Fruit fly (Drosophila melanogaster) whole organism, pupa: ENCODE results near the gene CG13607.

Source experiments
- CG10348 ChIP-seq: fragments of 200-800 bp; sonication (Bioruptor generic); IDR thresholded peaks from 2 replicates; pipeline ENCODE4 v1.3.6; 2022; ENCODE audit warnings: missing biosample characterization, missing genetic modification characterization
- CG12605 ChIP-seq: fragments of 200-800 bp; sonication (Bioruptor generic); IDR thresholded peaks from 2 replicates; pipeline ENCODE4 v1.3.6; 2022; ENCODE audit warnings: missing biosample characterization, missing genetic modification characterization
- CG13204 ChIP-seq: fragments of 200-800 bp; sonication (Bioruptor generic); optimal IDR thresholded peaks from 2 replicates; lab custom pipeline; 2018; ENCODE audit warnings: missing biosample characterization, mild to moderate bottlenecking, missing genetic modification characterization, moderate library complexity
- CG14655 ChIP-seq: fragments of 200-800 bp; sonication (Bioruptor generic); optimal IDR thresholded peaks from 3 replicates; lab custom pipeline; 2017; ENCODE audit warnings: mild to moderate bottlenecking, missing biosample characterization, missing genetic modification reagents, missing genetic modification characterization
- CG15710 ChIP-seq: fragments of 200-800 bp; sonication (Bioruptor generic); optimal IDR thresholded peaks from 2 replicates; lab custom pipeline; 2018; ENCODE audit warnings: missing biosample characterization, mild to moderate bottlenecking, missing genetic modification characterization, moderate library complexity
- CG17806 ChIP-seq: fragments of 200-800 bp; sonication (Bioruptor generic); optimal IDR thresholded peaks from 2 replicates; lab custom pipeline; 2018; ENCODE audit warnings: missing biosample characterization, mild to moderate bottlenecking, missing genetic modification characterization, moderate library complexity
- CG32121 ChIP-seq: fragments of 200-800 bp; sonication (Bioruptor generic); IDR thresholded peaks from 2 replicates; pipeline ENCODE4 v1.3.6; 2022; ENCODE audit warnings: missing biosample characterization, missing genetic modification characterization
- CG34367 ChIP-seq: fragments of 200-800 bp; sonication (Bioruptor generic); optimal IDR thresholded peaks from 2 replicates; lab custom pipeline; 2018; ENCODE audit warnings: missing biosample characterization, mild to moderate bottlenecking, missing genetic modification characterization
- CG4496 ChIP-seq: fragments of 200-800 bp; sonication (Bioruptor generic); IDR thresholded peaks from 3 replicates; pipeline ENCODE4 v1.3.6; 2022; ENCODE audit warnings: missing biosample characterization, missing genetic modification characterization
- CG8159 ChIP-seq: fragments of 200-800 bp; sonication (Bioruptor generic); optimal IDR thresholded peaks from 3 replicates; lab custom pipeline; 2018; ENCODE audit warnings: missing biosample characterization, mild to moderate bottlenecking, missing genetic modification characterization, moderate library complexity
- CG8301 ChIP-seq: fragments of 200-800 bp; sonication (Bioruptor generic); optimal IDR thresholded peaks from 2 replicates; lab custom pipeline; 2018; ENCODE audit warnings: missing biosample characterization, mild to moderate bottlenecking, missing genetic modification characterization
- CG9948 ChIP-seq: fragments of 200-800 bp; sonication (Bioruptor generic); optimal IDR thresholded peaks from 2 replicates; lab custom pipeline; 2018; ENCODE audit warnings: missing biosample characterization, mild to moderate bottlenecking, missing genetic modification characterization, moderate library complexity
- D1 ChIP-seq: fragments of 200-800 bp; sonication (Bioruptor generic); optimal IDR thresholded peaks from 2 replicates; lab custom pipeline; 2018; ENCODE audit warnings: missing biosample characterization, mild to moderate bottlenecking, missing genetic modification characterization, moderate library complexity
- EcR ChIP-seq: fragments of 200-800 bp; sonication (Bioruptor generic); optimal IDR thresholded peaks from 3 replicates; lab custom pipeline; 2019; ENCODE audit warnings: missing biosample characterization, missing genetic modification characterization, mild to moderate bottlenecking, moderate library complexity, missing genetic modification reagents
- Ets98B ChIP-seq: fragments of 200-800 bp; sonication (Bioruptor generic); IDR thresholded peaks from 2 replicates; pipeline ENCODE4 v1.3.6; 2022; ENCODE audit warnings: missing biosample characterization, missing genetic modification characterization
- Pif1A ChIP-seq: fragments of 200-800 bp; sonication (Bioruptor generic); optimal IDR thresholded peaks from 3 replicates; lab custom pipeline; 2016; ENCODE audit warnings: missing biosample characterization, missing genetic modification characterization
- Pif1B ChIP-seq: fragments of 200-800 bp; sonication (Bioruptor generic); optimal IDR thresholded peaks from 3 replicates; lab custom pipeline; 2016; ENCODE audit warnings: missing biosample characterization, missing genetic modification characterization
- Snoo ChIP-seq: fragments of 200-800 bp; sonication (Bioruptor generic); optimal IDR thresholded peaks from 3 replicates; lab custom pipeline; 2017; ENCODE audit warnings: missing biosample characterization, mild to moderate bottlenecking, missing genetic modification characterization, inconsistent platforms
- fd96Ca ChIP-seq: fragments of 200-800 bp; sonication (Bioruptor generic); IDR thresholded peaks from 3 replicates; pipeline ENCODE4 v1.3.6; 2022; ENCODE audit warnings: missing biosample characterization, missing genetic modification characterization
- gl ChIP-seq: fragments of 200-800 bp; sonication (Bioruptor generic); optimal IDR thresholded peaks from 2 replicates; lab custom pipeline; 2018; ENCODE audit warnings: missing biosample characterization, mild to moderate bottlenecking, missing genetic modification characterization
- rn ChIP-seq: fragments of 200-800 bp; sonication (Bioruptor generic); IDR thresholded peaks from 2 replicates; pipeline ENCODE4 v1.3.6; 2022; ENCODE audit warnings: missing biosample characterization, missing genetic modification characterization

The CG13607 gene

dm6 chr3R:24106879-24107441 is 9.2 kb downstream of the CG13607 start, which contains the start of gene CG10694:
Gene CG10694, plus strand, starts transcription at chr3R:24107391.
- TF ChIP-seq Pif1A = no peak
- no peak for TF ChIP-seq gl
- no peak for TF ChIP-seq CG17806 (tag; lab: Kevin White, UChicago)
- TF ChIP-seq EcR (GFP tag; lab: Kevin White, UChicago) = no peak
- TF ChIP-seq Ets98B (GFP tag; lab: Robert Waterston, UW) = no peak
- no peak for TF ChIP-seq CG14655 (GFP tag; lab: Kevin White, UChicago)
- TF ChIP-seq CG8301 (tag; lab: Kevin White, UChicago) = no peak
- TF ChIP-seq D1 (tag; lab: Kevin White, UChicago) = no peak
- TF ChIP-seq CG4496 = no peak
- TF ChIP-seq CG10348 (GFP tag; lab: Robert Waterston, UW) = no peak
- TF ChIP-seq Pif1B (GFP tag; lab: Kevin White, UChicago) = no peak
- no peak for TF ChIP-seq CG8159 (tag; lab: Kevin White, UChicago)

DNA sequence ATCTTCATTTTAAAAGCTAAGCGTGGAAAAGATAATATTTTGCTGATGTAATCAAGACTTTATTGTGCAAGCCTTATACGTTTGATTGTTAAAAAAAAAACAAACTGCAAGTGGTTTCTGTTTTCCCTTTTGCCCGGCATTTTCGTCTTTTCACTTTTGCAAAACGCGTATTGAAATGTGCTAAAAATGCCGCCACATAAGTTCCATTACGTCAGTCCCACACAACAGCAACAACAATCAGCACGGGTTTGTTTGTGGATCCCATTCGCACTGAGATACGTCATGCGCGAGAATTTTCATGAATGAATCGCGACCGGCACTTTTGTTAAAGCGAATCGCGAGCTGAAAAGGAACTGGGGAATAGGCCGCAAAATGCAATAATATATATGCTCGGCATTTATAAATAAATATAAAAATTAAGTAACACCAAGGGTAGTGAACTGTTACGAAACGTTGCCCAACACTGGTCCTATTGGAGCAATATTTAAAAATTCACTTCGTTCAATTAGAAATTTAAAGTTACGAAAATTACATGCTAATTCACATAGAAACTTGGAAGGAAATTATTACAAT is 10.0 kb downstream of the CG13607 start:
- peak; percentile 46 for TF ChIP-seq CG8301 (tag; lab: Kevin White, UChicago)
- TF ChIP-seq gl = no peak
- TF ChIP-seq EcR (GFP tag; lab: Kevin White, UChicago) = peak; percentile 94
- TF ChIP-seq CG4496 = no peak
- peak; percentile 10 for TF ChIP-seq CG8159 (tag; lab: Kevin White, UChicago)
- TF ChIP-seq CG17806 (tag; lab: Kevin White, UChicago) = peak; percentile 41
- TF ChIP-seq CG14655 (GFP tag; lab: Kevin White, UChicago) = peak; percentile 17
- no peak for TF ChIP-seq D1 (tag; lab: Kevin White, UChicago)
- peak; percentile 5 for TF ChIP-seq CG34367 (tag; lab: Kevin White, UChicago)
- TF ChIP-seq Pif1A = peak; percentile 79
- no peak for TF ChIP-seq CG10348 (GFP tag; lab: Robert Waterston, UW)
- peak; percentile 1 for TF ChIP-seq CG15710 (tag; lab: Kevin White, UChicago)
- TF ChIP-seq Pif1B (GFP tag; lab: Kevin White, UChicago) = peak; percentile 82
- peak; percentile 47 for TF ChIP-seq Snoo (tag; lab: Kevin White, UChicago)

DNA sequence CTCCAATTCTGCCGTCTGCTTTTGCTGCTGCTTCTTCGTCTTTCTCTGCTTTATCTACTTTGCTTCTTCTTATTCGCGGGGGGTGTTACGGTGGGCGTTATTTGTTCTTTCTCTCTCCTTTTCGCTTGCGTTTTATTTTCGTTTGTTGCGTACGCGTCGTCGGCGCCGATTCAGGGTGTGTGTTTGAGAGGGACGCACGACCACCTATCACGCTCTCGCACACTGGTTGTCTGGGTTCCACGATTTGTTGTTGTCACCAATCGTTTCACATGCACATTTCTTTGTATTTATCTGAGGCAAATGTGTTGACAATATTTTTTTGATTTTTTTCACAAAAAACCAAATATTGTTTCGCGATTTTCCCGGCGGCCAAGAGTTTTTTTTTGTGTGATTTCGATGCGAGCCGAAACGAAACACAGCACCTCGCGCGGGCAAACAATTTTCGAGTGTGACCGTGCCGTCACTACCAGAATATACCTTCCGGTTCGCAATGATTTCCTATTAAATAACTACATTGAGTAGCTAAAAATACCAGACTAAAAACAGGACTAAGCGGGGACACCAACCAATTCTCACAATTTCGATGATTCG is 10.7 kb downstream of the CG13607 start, which contains the start of gene Syx1A:
Gene Syx1A, minus strand, starts transcription at position 452 of the 591 bp plus-strand sequence.
- peak; percentile 15 for TF ChIP-seq EcR (GFP tag; lab: Kevin White, UChicago)
- no peak for TF ChIP-seq rn
- no peak for TF ChIP-seq Ets98B (GFP tag; lab: Robert Waterston, UW)
- TF ChIP-seq CG34367 (tag; lab: Kevin White, UChicago) = peak; percentile 10
- TF ChIP-seq CG10348 (GFP tag; lab: Robert Waterston, UW) = no peak
- TF ChIP-seq Snoo (tag; lab: Kevin White, UChicago) = peak; percentile 22
- TF ChIP-seq D1 (tag; lab: Kevin White, UChicago) = peak; percentile 75
- TF ChIP-seq Pif1A = no peak
- TF ChIP-seq gl = no peak
- TF ChIP-seq CG8159 (tag; lab: Kevin White, UChicago) = peak; percentile 12
- TF ChIP-seq CG13204 = no peak
- TF ChIP-seq CG8301 (tag; lab: Kevin White, UChicago) = no peak
- no peak for TF ChIP-seq CG12605 (GFP tag; lab: Robert Waterston, UW)

dm6 chr3R:24104471-24105311 is 11.4 kb downstream of the CG13607 start:
- no peak for TF ChIP-seq CG12605 (GFP tag; lab: Robert Waterston, UW)
- peak; percentile 3 for TF ChIP-seq CG8301 (tag; lab: Kevin White, UChicago)
- TF ChIP-seq, all 21 proteins: peak for 1

DNA sequence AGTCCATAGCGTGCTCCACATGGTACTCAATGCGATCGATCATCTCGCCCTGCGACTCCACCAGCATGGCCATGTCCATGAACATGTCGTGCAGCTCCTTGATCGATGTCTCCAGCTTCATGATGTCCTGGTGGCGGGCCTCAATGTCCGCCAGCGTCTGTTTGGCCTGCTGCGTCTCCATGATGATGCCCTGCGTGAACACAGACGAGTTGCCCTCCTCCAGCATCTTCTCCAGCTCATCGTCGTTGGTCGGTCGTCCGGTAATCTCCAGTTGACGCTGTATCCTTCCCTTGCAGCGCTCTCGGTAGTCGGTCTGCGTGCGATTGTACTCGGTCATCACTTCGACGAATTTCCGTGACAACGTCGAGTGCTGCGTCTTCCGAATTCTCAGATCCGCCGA is 12.4 kb downstream of the CG13607 start:
- TF ChIP-seq D1 (tag; lab: Kevin White, UChicago) (no peak), CG14655 (GFP tag; lab: Kevin White, UChicago) (no peak), CG4496 (no peak), fd96Ca (GFP tag; lab: Robert Waterston, UW) (no peak), CG8159 (tag; lab: Kevin White, UChicago) (no peak), CG17806 (tag; lab: Kevin White, UChicago) (no peak), CG32121 (GFP tag; lab: Robert Waterston, UW) (no peak), Ets98B (GFP tag; lab: Robert Waterston, UW) (no peak), EcR (GFP tag; lab: Kevin White, UChicago) (no peak), CG34367 (tag; lab: Kevin White, UChicago) (no peak), CG12605 (GFP tag; lab: Robert Waterston, UW) (no peak), CG13204 (no peak), CG10348 (GFP tag; lab: Robert Waterston, UW) (no peak), Pif1A (no peak), rn (no peak), Snoo (tag; lab: Kevin White, UChicago) (no peak), CG15710 (tag; lab: Kevin White, UChicago) (no peak), CG9948 (tag; lab: Kevin White, UChicago) (no peak), gl (no peak)
- TF ChIP-seq, all 21 proteins: peak for 0
